Fruit fly (Drosophila melanogaster) whole organism, wandering third instar larva: ENCODE data around the gene CG43136.

Experiments used
- Abd-B ChIP-seq: fragments of >200 bp; optimal IDR thresholded peaks from 2 replicates; lab custom pipeline; 2017; ENCODE audit warnings: missing biosample characterization, missing genetic modification characterization
- Myc ChIP-seq: fragments of >200 bp; optimal IDR thresholded peaks from 2 replicates; lab custom pipeline; 2017
- jim ChIP-seq: fragments of 175-275, 200-325 bp; sonication (Bioruptor generic); optimal IDR thresholded peaks from 2 replicates; lab custom pipeline; 2016; ENCODE audit warnings: missing biosample characterization, mild to moderate bottlenecking, missing genetic modification characterization

DNA sequence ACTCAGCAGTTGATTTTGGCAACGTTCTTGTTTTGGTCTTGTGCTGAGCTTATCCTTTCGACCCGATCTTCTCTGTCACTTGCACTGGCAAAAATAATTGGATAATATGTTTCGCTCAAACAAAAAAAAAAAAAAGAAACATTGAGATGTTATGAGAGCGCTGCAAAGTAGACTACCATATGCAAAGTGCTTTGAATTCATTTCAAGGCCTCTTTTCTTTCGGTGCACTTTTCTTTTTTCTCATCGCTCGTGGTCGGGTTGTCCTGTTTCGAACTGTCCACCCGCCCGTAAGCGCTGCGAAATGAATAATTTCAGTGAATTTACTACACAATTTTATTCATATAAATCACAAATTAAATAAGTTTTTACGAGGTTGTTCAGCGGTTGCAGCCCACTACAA is 33.6 kb upstream of the CG43136 start:
- TF ChIP-seq Abd-B (GFP tag; lab: Kevin White, UChicago), result no peak
- no peak for TF ChIP-seq jim (GFP tag; lab: Kevin White, UChicago)
- TF ChIP-seq Myc (lab: Kevin White, UChicago), result no peak
